Fruit fly (Drosophila melanogaster): ENCODE measurements around the gene Ama.

Ama gene

DNA sequence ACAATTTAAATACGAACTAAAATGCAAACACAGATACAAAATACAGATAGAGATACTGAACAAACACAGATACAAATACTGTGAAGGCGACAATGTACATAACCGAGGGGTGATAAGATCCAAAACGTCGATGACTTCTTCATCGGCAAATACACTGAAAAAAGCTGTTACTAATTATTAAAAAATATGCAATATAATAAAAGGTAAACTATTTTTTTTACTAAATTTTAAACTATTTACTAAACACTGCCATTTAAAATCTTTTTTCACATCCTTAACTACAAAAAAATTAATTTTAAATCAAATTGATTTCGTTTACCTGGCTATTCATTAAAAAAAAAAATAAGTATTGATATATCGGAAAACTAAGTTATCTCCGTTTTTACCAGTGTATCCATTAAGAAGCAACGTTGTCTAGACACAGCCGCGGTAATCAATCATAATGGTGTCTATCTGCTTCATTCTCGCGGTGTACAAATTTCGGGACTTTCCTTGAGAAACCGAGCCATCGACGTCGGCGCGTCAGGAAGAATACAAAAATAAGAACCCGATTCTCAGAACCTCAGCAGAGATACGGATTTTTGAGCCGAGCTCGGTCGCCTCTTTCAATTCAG lies 508 bp downstream of the Ama start (continued):
- TF ChIP-seq CG33213 (GFP tag; optimal IDR thresholded peaks at IDR 0.05) (peak; percentile 33), sug (tag; optimal IDR thresholded peaks at IDR 0.05) (peak; percentile 44), CG2678 (tag; optimal IDR thresholded peaks at IDR 0.05) (peak; percentile 90), CG12155 (GFP tag; optimal IDR thresholded peaks at IDR 0.05) (peak; percentile 73), CG32767 (GFP tag; IDR thresholded peaks at IDR 0.05) (peak; percentile 77), CG2116 (GFP tag; optimal IDR thresholded peaks at IDR 0.05) (peak; percentile 78), zfh2 (GFP tag; optimal IDR thresholded peaks at IDR 0.05) (no peak), hkb (optimal IDR thresholded peaks at IDR 0.05) (no peak), hkb (GFP tag; IDR thresholded peaks at IDR 0.05) (peak; percentile 59), CG12299 (tag; optimal IDR thresholded peaks at IDR 0.05) (peak; percentile 61), crol (GFP tag; IDR thresholded peaks at IDR 0.05) (no peak), Elba2 (GFP tag; optimal IDR thresholded peaks at IDR 0.05) (peak; percentile 73), z (GFP tag; IDR thresholded peaks at IDR 0.05) (no peak), pzg (GFP tag; optimal IDR thresholded peaks at IDR 0.05) (no peak), exex (tag; optimal IDR thresholded peaks at IDR 0.05) (peak; percentile 9), CG12744 (GFP tag; optimal IDR thresholded peaks at IDR 0.05) (no peak), jing (GFP tag; optimal IDR thresholded peaks at IDR 0.05) (peak; percentile 12), CG1792 (GFP tag; optimal IDR thresholded peaks at IDR 0.05) (peak; percentile 35), CG13287 (GFP tag; IDR thresholded peaks at IDR 0.05; ENCODE audit: partially characterized antibody) (no peak), bowl (GFP tag; IDR thresholded peaks at IDR 0.05) (no peak), CG11504 (tag; optimal IDR thresholded peaks at IDR 0.05) (peak; percentile 87), Hr78 (GFP tag; optimal IDR thresholded peaks at IDR 0.05) (peak in 1 of 2 experiments; percentile 76), pita (GFP tag; optimal IDR thresholded peaks at IDR 0.05) (no peak), amos (GFP tag; IDR thresholded peaks at IDR 0.05; ENCODE audit: partially characterized antibody) (no peak), Awh (GFP tag; IDR thresholded peaks at IDR 0.05) (peak; percentile 46; the same call in 1 of the 2 replicates), twi (tag; optimal IDR thresholded peaks at IDR 0.05) (peak; percentile 90), CG8290 (GFP tag; optimal IDR thresholded peaks at IDR 0.05) (peak; percentile 88), CG8290 (tag; optimal IDR thresholded peaks at IDR 0.05) (peak; percentile 1 to 80), tin (GFP tag; optimal IDR thresholded peaks at IDR 0.05) (peak; percentile 84), CG11695 (GFP tag; IDR thresholded peaks at IDR 0.05) (peak; percentile 82), gce (GFP tag; IDR thresholded peaks at IDR 0.05) (no peak), nmo (GFP tag; optimal IDR thresholded peaks at IDR 0.05) (peak; percentile 98), Dll (GFP tag; IDR thresholded peaks at IDR 0.05; ENCODE audit: partially characterized antibody) (no peak), CTCF (GFP tag; optimal IDR thresholded peaks at IDR 0.05) (no peak), Hr3 (GFP tag; optimal IDR thresholded peaks at IDR 0.05) (peak; percentile 86), bigmax (GFP tag; optimal IDR thresholded peaks at IDR 0.05) (no peak), Sin3A (optimal IDR thresholded peaks at IDR 0.05) (no peak), CG11456 (GFP tag; IDR thresholded peaks at IDR 0.05) (no peak), CG10209 (GFP tag; optimal IDR thresholded peaks at IDR 0.05) (peak; percentile 87), cas (GFP tag; IDR thresholded peaks at IDR 0.05) (no peak), CG1603 (tag; optimal IDR thresholded peaks at IDR 0.05) (peak; percentile 69), CG6791 (GFP tag; IDR thresholded peaks at IDR 0.05; ENCODE audit: partially characterized antibody) (no peak), CG6854 (GFP tag; optimal IDR thresholded peaks at IDR 0.05) (peak; percentile 38), Ets65A (GFP tag) (peak; percentile 77), pfk (GFP tag; optimal IDR thresholded peaks at IDR 0.05) (no peak), CG6272 (GFP tag; IDR thresholded peaks at IDR 0.05) (no peak), ash1 (GFP tag; optimal IDR thresholded peaks at IDR 0.05) (no peak), CG11560 (tag; IDR thresholded peaks at IDR 0.05) (no peak; the same call in 2 of the 3 replicates), psq (GFP tag; optimal IDR thresholded peaks at IDR 0.05) (peak; percentile 82), CG16815 (GFP tag; optimal IDR thresholded peaks at IDR 0.05) (peak; percentile 95), rib (GFP tag; IDR thresholded peaks at IDR 0.05) (no peak), ranshi (GFP tag; IDR thresholded peaks at IDR 0.05) (peak; percentile 73; the same call in 1 of the 2 replicates)

Measured in whole organism, embryonic.